Worm (Caenorhabditis elegans): ENCODE results near the gene F40F8.1.
A peak's percentile ranks its signal among the peaks of the same experiment; 100 is the strongest.
"Not testable (repeated sequence)": the region's sequence is repeated elsewhere in the genome, so short reads cannot be mapped to it uniquely, and the experiment has no call there.

F40F8.1 gene

DNA sequence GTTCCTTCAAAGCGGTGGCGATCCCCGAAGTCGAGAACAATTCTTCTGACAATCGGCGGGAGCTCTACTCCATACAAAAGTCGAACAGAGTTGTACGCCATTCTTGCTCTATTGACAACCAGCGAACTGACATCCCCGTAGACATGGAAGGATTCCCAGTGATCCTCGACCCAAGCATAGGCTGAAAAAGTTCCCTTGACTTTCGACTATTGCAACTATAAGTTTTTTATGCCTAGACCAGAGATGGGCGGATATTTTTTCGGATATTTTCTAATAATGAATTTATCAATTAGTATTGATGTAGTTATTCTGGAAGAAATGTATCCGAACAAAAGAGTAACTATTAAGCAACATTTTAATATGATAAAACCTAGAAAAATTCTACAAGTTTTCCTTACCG is 5.7 kb upstream of the F40F8.1 start, which contains the start of gene W10C6.2:
Gene W10C6.2 (minus strand): TSS at position 101 of the 400 bp plus-strand sequence.
- not testable (repeated sequence) for TF ChIP-seq klf-2 (GFP tag; conservative IDR thresholded peaks at IDR 0.05); cog-1 (tag; optimal IDR thresholded peaks at IDR 0.05); ztf-29 (GFP tag; IDR thresholded peaks at IDR 0.05)

DNA sequence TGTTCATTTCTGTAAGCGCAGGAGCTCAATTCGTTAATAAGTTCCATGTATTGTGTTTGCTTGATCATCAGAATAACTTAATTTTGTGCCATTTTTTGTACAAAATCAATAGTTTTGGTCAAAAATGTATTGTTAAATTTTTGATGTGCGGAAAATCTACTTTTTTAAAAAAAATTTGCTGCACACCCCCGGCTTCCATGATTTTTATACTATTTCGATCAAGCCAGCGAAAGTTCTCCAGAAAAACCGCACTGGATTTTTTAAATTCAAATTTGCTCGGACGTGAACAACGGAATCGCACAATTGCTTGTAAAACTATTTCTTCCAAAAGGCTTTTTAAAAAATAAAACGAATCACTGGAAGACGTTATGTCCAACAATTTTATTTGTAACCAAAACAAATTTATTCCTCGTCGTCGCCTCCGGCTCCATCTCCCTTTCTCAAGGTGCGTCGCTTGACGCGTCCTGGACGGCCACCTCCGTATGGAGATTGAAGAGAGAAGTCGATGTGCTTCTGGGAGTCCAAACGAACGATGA is 2.3 kb upstream of the F40F8.1 start:
- TF ChIP-seq ref-1 (GFP tag; conservative IDR thresholded peaks at IDR 0.05) (no peak), klf-2 (GFP tag; conservative IDR thresholded peaks at IDR 0.05) (no peak), ztf-23 (GFP tag; IDR thresholded peaks at IDR 0.05) (no peak), T22C8.4 (GFP tag; IDR thresholded peaks at IDR 0.05) (no peak), ztf-29 (GFP tag; IDR thresholded peaks at IDR 0.05) (no peak), med-1 (GFP tag; optimal IDR thresholded peaks at IDR 0.05; ENCODE audit: insufficient read depth) (no peak), tab-1 (GFP tag; IDR thresholded peaks at IDR 0.05) (no peak), cog-1 (tag; optimal IDR thresholded peaks at IDR 0.05) (no peak), flt-1 (GFP tag; IDR thresholded peaks at IDR 0.05) (no peak)

DNA sequence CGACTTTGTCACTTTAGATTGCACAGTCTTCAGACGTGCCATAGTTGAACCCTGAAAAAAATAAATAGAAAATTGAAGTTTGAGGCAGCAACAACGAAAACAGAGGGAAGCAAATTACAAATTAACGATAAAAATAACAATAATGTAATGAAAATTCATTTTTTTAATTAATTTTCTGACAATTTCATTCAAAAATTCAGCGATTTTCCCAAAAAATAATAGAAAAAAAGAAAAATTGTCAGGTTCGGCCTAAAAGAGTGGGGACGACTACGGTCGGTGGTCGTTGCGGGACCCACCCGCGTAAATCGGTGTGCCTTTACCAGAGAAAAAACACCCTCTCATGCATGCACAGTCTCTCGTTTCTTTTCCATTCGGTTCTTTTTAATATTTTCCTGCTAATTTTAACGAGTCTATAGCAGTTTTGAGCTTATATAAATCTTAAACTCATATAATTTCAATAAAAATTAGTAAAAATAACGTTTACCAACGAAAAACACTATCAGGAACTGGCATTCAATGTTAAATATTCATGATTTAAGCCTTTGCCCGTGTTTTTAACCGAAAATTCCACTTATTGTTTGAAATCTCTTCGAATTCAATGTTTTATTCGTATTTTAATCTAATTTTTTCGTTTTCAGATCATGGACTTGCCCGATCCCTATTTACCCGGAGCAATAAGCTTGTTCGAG is 1.0 kb upstream of the F40F8.1 start, which contains the start of the genes rps-9 and lsm-1:
Gene rps-9 (minus strand): TSS at position 51 of the 689 bp plus-strand sequence.
Gene lsm-1 (plus strand): TSS at position 639 of the 689 bp plus-strand sequence.
- TF ChIP-seq ztf-23 (GFP tag; IDR thresholded peaks at IDR 0.05), result no peak
- TF ChIP-seq flt-1 (GFP tag; IDR thresholded peaks at IDR 0.05), result peak; percentile 46; the same call in 1 of the 2 replicates

DNA sequence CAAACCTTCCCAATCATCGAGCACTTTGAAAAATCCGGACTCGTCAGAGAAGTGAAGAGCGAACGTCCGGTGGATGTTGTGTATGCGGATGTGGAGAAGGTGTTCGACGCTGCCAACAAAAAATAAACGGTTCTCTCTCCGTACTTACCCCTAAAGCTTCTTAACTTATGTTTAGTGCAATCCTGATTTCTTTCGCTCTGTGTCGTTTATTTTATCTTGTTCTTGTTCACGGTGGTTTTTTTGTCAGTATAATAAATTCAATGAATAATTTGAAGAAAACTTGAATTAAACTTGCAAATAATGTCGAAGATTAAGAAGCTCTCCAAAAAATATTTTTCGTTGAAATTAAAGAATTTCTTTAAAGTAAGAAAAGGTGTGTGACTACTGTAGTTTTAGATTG is 1.5 kb downstream of the F40F8.1 start, which contains the start of gene F40F8.3:
Gene F40F8.3 (plus strand): TSS at position 301 of the 400 bp plus-strand sequence.
- no peak for TF ChIP-seq T22C8.4 (GFP tag; IDR thresholded peaks at IDR 0.05)
- no peak for TF ChIP-seq flt-1 (GFP tag; IDR thresholded peaks at IDR 0.05)
- TF ChIP-seq med-1 (GFP tag; optimal IDR thresholded peaks at IDR 0.05; ENCODE audit: insufficient read depth), result no peak
- TF ChIP-seq tab-1 (GFP tag; IDR thresholded peaks at IDR 0.05), result no peak
- TF ChIP-seq cog-1 (tag; optimal IDR thresholded peaks at IDR 0.05), result no peak
- TF ChIP-seq ztf-29 (GFP tag; IDR thresholded peaks at IDR 0.05), result no peak
- TF ChIP-seq ref-1 (GFP tag; conservative IDR thresholded peaks at IDR 0.05), result no peak
- TF ChIP-seq klf-2 (GFP tag; conservative IDR thresholded peaks at IDR 0.05), result no peak
- no peak for TF ChIP-seq ztf-23 (GFP tag; IDR thresholded peaks at IDR 0.05)

DNA sequence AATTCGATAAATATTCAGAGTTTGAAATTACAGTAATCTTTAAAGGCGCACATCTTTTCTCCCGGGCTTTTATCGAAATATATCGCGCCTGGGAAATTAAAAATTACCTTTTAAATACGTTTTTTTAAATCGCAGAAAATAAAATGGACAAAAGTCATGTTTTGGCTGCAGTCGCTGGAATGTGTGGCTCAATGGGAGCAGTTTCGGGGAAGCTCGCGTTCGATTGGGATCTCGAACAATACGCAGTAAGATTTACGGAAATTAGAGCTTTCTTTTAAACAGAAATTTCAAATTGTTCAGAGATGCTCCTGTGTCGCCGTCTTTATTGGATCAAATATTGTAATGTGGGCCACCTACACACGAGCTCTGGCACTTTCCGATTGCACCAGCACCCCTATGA is 2.1 kb downstream of the F40F8.1 start, which contains the start of gene F40F8.12:
Gene F40F8.12 (plus strand): TSS at position 301 of the 400 bp plus-strand sequence.
- no peak for TF ChIP-seq ztf-23 (GFP tag; IDR thresholded peaks at IDR 0.05)
- no peak for TF ChIP-seq T22C8.4 (GFP tag; IDR thresholded peaks at IDR 0.05)
- no peak for TF ChIP-seq ref-1 (GFP tag; conservative IDR thresholded peaks at IDR 0.05)
- no peak for TF ChIP-seq med-1 (GFP tag; optimal IDR thresholded peaks at IDR 0.05; ENCODE audit: insufficient read depth)
- no peak for TF ChIP-seq cog-1 (tag; optimal IDR thresholded peaks at IDR 0.05)
- TF ChIP-seq klf-2 (GFP tag; conservative IDR thresholded peaks at IDR 0.05), result no peak
- TF ChIP-seq ztf-29 (GFP tag; IDR thresholded peaks at IDR 0.05), result no peak
- no peak for TF ChIP-seq tab-1 (GFP tag; IDR thresholded peaks at IDR 0.05)
- no peak for TF ChIP-seq flt-1 (GFP tag; IDR thresholded peaks at IDR 0.05)

DNA sequence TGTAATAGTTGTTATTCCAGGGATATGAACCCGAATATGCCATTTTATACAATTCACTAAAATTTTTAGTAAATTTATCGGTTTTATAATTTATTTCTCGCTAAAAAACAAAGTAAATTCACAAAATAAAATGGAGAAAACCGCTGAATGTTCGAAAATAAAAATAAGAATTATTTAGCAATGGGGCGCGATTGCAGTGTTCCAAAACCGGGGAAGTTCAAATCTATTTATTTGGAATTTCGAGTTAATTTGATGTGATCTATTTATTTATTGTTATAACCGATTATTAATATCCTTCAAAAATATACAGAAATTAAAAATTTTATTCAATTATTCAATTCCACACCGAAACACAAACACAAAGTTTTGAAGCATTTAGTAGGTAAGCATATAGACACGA is 5.1 kb downstream of the F40F8.1 start, which contains the start of gene F40F8.11:
Gene F40F8.11 (minus strand): TSS at position 49 of the 400 bp plus-strand sequence.
- TF ChIP-seq ztf-23 (GFP tag; IDR thresholded peaks at IDR 0.05) (no peak), ref-1 (GFP tag; conservative IDR thresholded peaks at IDR 0.05) (no peak), flt-1 (GFP tag; IDR thresholded peaks at IDR 0.05) (no peak), cog-1 (tag; optimal IDR thresholded peaks at IDR 0.05) (peak; percentile 10), T22C8.4 (GFP tag; IDR thresholded peaks at IDR 0.05) (no peak)

DNA sequence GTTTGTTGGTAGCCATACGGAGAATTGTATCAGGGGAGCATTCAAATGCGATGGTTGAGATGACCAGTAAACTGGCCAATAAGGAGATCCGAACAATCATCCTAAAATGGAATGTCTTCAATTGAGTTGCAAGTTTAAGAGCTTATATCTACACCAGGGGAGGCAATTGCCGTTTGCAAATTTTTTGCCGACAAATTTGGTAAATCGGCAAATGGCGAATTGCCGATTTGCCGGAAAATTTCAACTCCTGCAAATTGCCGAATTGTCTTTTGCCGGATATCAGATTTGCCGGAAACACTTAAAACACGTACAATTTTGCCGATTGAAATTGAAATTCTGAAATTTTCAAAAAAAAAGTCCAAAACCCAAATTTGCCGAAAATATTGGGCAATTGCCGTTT is 7.4 kb downstream of the F40F8.1 start, which contains the start of gene F40F8.5:
Gene F40F8.5 (minus strand): TSS at position 101 of the 400 bp plus-strand sequence.
- no peak for TF ChIP-seq klf-2 (GFP tag; conservative IDR thresholded peaks at IDR 0.05)
- TF ChIP-seq med-1 (GFP tag; optimal IDR thresholded peaks at IDR 0.05; ENCODE audit: insufficient read depth), result no peak
- TF ChIP-seq flt-1 (GFP tag; IDR thresholded peaks at IDR 0.05), result no peak
- no peak for TF ChIP-seq ref-1 (GFP tag; conservative IDR thresholded peaks at IDR 0.05)
- TF ChIP-seq T22C8.4 (GFP tag; IDR thresholded peaks at IDR 0.05), result no peak
- TF ChIP-seq ztf-29 (GFP tag; IDR thresholded peaks at IDR 0.05), result no peak
- TF ChIP-seq cog-1 (tag; optimal IDR thresholded peaks at IDR 0.05), result no peak
- no peak for TF ChIP-seq tab-1 (GFP tag; IDR thresholded peaks at IDR 0.05)
- no peak for TF ChIP-seq ztf-23 (GFP tag; IDR thresholded peaks at IDR 0.05)

DNA sequence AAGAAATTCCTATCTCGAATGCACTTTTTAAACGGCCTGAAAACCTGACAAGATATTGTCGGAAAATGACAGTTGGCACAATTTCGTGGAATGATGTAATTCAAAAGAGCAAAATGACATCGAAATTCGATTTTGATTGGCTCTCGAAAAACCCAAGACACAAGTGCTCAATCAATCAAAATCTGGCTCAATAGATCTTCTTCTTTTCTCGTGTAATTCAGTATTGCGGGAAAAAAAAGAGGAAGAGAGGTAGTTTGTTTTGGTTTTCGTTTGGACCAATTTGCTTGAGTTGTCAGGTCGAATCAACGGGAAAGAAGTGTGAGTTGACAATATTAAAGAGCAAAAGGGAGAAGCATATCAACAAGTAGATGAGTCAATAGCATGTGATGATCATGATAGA is 8.3 kb downstream of the F40F8.1 start:
- TF ChIP-seq flt-1 (GFP tag; IDR thresholded peaks at IDR 0.05), result no peak
- TF ChIP-seq ztf-29 (GFP tag; IDR thresholded peaks at IDR 0.05), result no peak
- TF ChIP-seq T22C8.4 (GFP tag; IDR thresholded peaks at IDR 0.05), result no peak
- no peak for TF ChIP-seq ref-1 (GFP tag; conservative IDR thresholded peaks at IDR 0.05)
- TF ChIP-seq ztf-23 (GFP tag; IDR thresholded peaks at IDR 0.05), result no peak
- no peak for TF ChIP-seq med-1 (GFP tag; optimal IDR thresholded peaks at IDR 0.05; ENCODE audit: insufficient read depth)
- TF ChIP-seq tab-1 (GFP tag; IDR thresholded peaks at IDR 0.05), result no peak
- TF ChIP-seq klf-2 (GFP tag; conservative IDR thresholded peaks at IDR 0.05), result no peak
- TF ChIP-seq cog-1 (tag; optimal IDR thresholded peaks at IDR 0.05), result no peak

DNA sequence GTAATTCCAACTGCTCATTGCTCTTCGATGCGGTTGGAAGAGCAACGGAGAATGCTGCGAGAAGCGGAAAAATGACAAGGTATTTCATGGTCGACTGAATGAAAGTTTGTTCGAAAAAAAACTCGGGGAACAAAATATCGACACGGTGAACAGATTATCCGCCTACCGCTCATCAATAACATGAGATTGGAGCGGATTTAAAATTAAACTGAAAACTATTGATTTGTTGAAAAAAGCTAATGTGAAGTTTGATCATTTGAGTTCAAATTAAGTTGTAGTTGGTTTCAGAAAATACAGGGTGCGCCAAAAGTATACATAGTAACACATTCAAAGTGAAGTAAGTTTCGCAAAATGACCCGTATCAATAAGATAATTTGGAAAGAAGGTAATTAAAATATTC is 12.7 kb downstream of the F40F8.1 start, which contains the start of gene F40F8.4:
Gene F40F8.4 (minus strand): TSS at position 101 of the 400 bp plus-strand sequence.
- TF ChIP-seq med-1 (GFP tag; optimal IDR thresholded peaks at IDR 0.05; ENCODE audit: insufficient read depth), result no peak
- TF ChIP-seq cog-1 (tag; optimal IDR thresholded peaks at IDR 0.05), result no peak
- no peak for TF ChIP-seq flt-1 (GFP tag; IDR thresholded peaks at IDR 0.05)
- no peak for TF ChIP-seq ref-1 (GFP tag; conservative IDR thresholded peaks at IDR 0.05)
- TF ChIP-seq klf-2 (GFP tag; conservative IDR thresholded peaks at IDR 0.05), result no peak
- TF ChIP-seq T22C8.4 (GFP tag; IDR thresholded peaks at IDR 0.05), result no peak
- TF ChIP-seq ztf-23 (GFP tag; IDR thresholded peaks at IDR 0.05), result no peak
- no peak for TF ChIP-seq tab-1 (GFP tag; IDR thresholded peaks at IDR 0.05)
- TF ChIP-seq ztf-29 (GFP tag; IDR thresholded peaks at IDR 0.05), result no peak
